Fruit fly (Drosophila melanogaster) whole organism, embryonic: ENCODE measurements around the gene CG15894.

Experiments
- CG14965 ChIP-seq: fragments of 200-800 bp; sonication (Bioruptor generic); optimal IDR thresholded peaks from 2 replicates; lab custom pipeline; 2016; ENCODE audit warnings: missing biosample characterization, missing genetic modification characterization, borderline replicate concordance
- CG2678 ChIP-seq: fragments of 200-800 bp; sonication (Bioruptor generic); optimal IDR thresholded peaks from 3 replicates; lab custom pipeline; 2019; ENCODE audit warnings: missing biosample characterization, mild to moderate bottlenecking, missing genetic modification characterization, moderate library complexity
- D19B ChIP-seq: fragments of 200-800 bp; sonication (Bioruptor generic); optimal IDR thresholded peaks from 2 replicates; lab custom pipeline; 2017; ENCODE audit warnings: missing biosample characterization, mild to moderate bottlenecking, missing genetic modification characterization
- Dref ChIP-seq: fragments of 200-800 bp; sonication (Bioruptor generic); IDR thresholded peaks from 2 replicates; pipeline ENCODE4 v1.3.6; 2022; ENCODE audit warnings: missing biosample characterization, missing genetic modification characterization
- Sin3A ChIP-seq: fragments of >200 bp; optimal IDR thresholded peaks from 2 replicates; lab custom pipeline; 2018
- bcd ChIP-seq: fragments of 200-800 bp; sonication (Bioruptor generic); optimal IDR thresholded peaks from 2 replicates; lab custom pipeline; 2017; ENCODE audit warnings: missing biosample characterization, mild to moderate bottlenecking, missing genetic modification characterization
- fd64A ChIP-seq: fragments of 200-800 bp; sonication (Bioruptor generic); optimal IDR thresholded peaks from 3 replicates; lab custom pipeline; 2018; ENCODE audit warnings: missing biosample characterization, mild to moderate bottlenecking, missing genetic modification characterization
- gcm ChIP-seq: fragments of 200-800 bp; sonication (Bioruptor generic); optimal IDR thresholded peaks from 2 replicates; lab custom pipeline; 2019; ENCODE audit warnings: missing biosample characterization, mild to moderate bottlenecking, missing genetic modification characterization, moderate library complexity
- hbn ChIP-seq: fragments of 200-800 bp; sonication (Bioruptor generic); IDR thresholded peaks from 2 replicates; pipeline ENCODE4 v1.3.6; 2022; ENCODE audit warnings: missing biosample characterization, missing genetic modification characterization; ENCODE audit not compliant: partially characterized antibody
- insv ChIP-seq, 2 experiments: fragments of 200-800 bp; sonication (Bioruptor generic); optimal IDR thresholded peaks; 3 replicates each; lab custom pipeline; 2016 to 2018; ENCODE audit warnings: missing biosample characterization in 2 of 2, missing genetic modification characterization in 2 of 2
- nerfin-1 ChIP-seq: fragments of 200-800 bp; sonication (Bioruptor generic); optimal IDR thresholded peaks from 3 replicates; lab custom pipeline; 2019; ENCODE audit warnings: missing biosample characterization, mild to moderate bottlenecking, missing genetic modification characterization, moderate library complexity
- prd ChIP-seq, 3 experiments: fragments of >200 bp in 2 of 3; fragments of 200-800 bp in 1 of 3; sonication (Bioruptor generic) in 1 of 3; optimal IDR thresholded peaks in 2 of 3; IDR thresholded peaks in 1 of 3; 2 replicates in 2 of 3; 3 replicates in 1 of 3; pipeline versions ENCODE4 v1.3.6 to Lab custom; 2017 to 2022; ENCODE audit warnings: missing biosample characterization in 1 of 3, missing genetic modification characterization in 1 of 3
- vvl ChIP-seq: fragments of 200-800 bp; sonication (Bioruptor generic); IDR thresholded peaks from 2 replicates; pipeline ENCODE4 v1.3.6; 2022; ENCODE audit warnings: missing biosample characterization, missing genetic modification characterization

DNA sequence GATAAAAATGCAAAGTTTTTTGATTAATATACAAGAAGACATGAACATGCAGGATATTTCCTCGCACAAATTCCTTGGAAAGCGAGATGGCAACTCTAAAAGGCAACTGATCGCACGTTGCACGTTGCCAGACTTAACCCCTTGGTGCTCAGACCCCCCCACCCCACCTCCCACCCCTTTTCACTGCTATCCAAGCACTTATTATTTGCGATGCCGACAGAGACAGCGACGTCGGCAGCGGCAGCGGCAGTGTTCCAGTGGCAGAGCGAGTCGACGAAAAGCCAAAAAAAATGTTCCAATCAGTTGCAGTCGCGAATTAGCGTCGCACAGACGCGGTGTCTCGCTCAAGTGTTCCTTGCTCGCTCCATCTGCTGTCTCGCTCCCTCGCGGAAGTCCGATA is 5.3 kb upstream of the CG15894 start, which contains the start of gene CG3823:
- TF ChIP-seq bcd (GFP tag; lab: Kevin White, UChicago) (no peak), nerfin-1 (no peak), fd64A (GFP tag; lab: Kevin White, UChicago) (no peak), vvl (GFP tag; lab: Robert Waterston, UW) (no peak), CG2678 (tag; lab: Kevin White, UChicago) (no peak), gcm (no peak), Dref (GFP tag; lab: Robert Waterston, UW) (no peak), hbn (GFP tag; lab: Robert Waterston, UW) (no peak), insv (GFP tag; optimal IDR thresholded peaks at IDR 0.05; lab: Kevin White, UChicago) (no peak), Sin3A (lab: Kevin White, UChicago) (no peak), prd (optimal IDR thresholded peaks at IDR 0.05; lab: Kevin White, UChicago) (no peak), prd (GFP tag; IDR thresholded peaks at IDR 0.05; lab: Robert Waterston, UW) (no peak), CG14965 (GFP tag; lab: Kevin White, UChicago) (no peak), D19B (GFP tag; lab: Kevin White, UChicago) (no peak)
